Worm (Caenorhabditis elegans) whole organism, L4 larva: ENCODE data around the gene ampd-1.

Experiments
- F26F4.8 ChIP-seq: fragments of 200-800 bp; sonication (Bioruptor generic); conservative IDR thresholded peaks from 2 replicates; pipeline ENCODE4 v1.3.6; 2022; ENCODE audit warnings: missing genetic modification characterization, missing compliant biosample characterization
- F37D6.2 ChIP-seq: sonication (generic microtip); optimal IDR thresholded peaks from 2 replicates; lab custom pipeline; 2016; ENCODE audit warnings: mild to moderate bottlenecking, missing genetic modification characterization, missing compliant biosample characterization
- F44E2.7 ChIP-seq: fragments of 200-800 bp; sonication (Bioruptor generic); IDR thresholded peaks from 2 replicates; pipeline ENCODE4 v2.1.2; 2022; ENCODE audit warnings: missing genetic modification characterization, missing compliant biosample characterization
- T20F7.1 ChIP-seq: fragments of 200-800 bp; sonication (Bioruptor generic); optimal IDR thresholded peaks from 2 replicates; lab custom pipeline; 2018; ENCODE audit warnings: mild to moderate bottlenecking, missing genetic modification characterization, missing compliant biosample characterization
- T26A8.4 ChIP-seq: fragments of 200-800 bp; sonication (Bioruptor generic); IDR thresholded peaks from 2 replicates; pipeline ENCODE4 v1.3.6; 2022; ENCODE audit warnings: missing genetic modification characterization, missing compliant biosample characterization
- Y48G9A.11 ChIP-seq: fragments of 200-800 bp; sonication (Bioruptor generic); IDR thresholded peaks from 2 replicates; pipeline ENCODE4 v1.3.6; 2022; ENCODE audit warnings: missing genetic modification reagents, missing genetic modification characterization, missing compliant biosample characterization
- ZK337.2 ChIP-seq: fragments of 200-800 bp; sonication (Bioruptor generic); IDR thresholded peaks from 2 replicates; pipeline ENCODE4 v1.3.6; 2022; ENCODE audit warnings: missing genetic modification reagents, missing genetic modification characterization, missing compliant biosample characterization
- aha-1 ChIP-seq: fragments of 150-350 bp; peaks from one replicate; lab custom pipeline; 2014; ENCODE audit warnings: missing biosample characterization, missing genetic modification characterization
- aly-2 ChIP-seq: sonication (generic microtip); optimal IDR thresholded peaks from 2 replicates; lab custom pipeline; 2018; ENCODE audit warnings: missing biosample characterization, missing genetic modification characterization
- ama-1 ChIP-seq: fragments of 150-350 bp; optimal IDR thresholded peaks from 2 replicates; lab custom pipeline; 2014; ENCODE audit warnings: inconsistent platforms, mixed read lengths
- attf-4 ChIP-seq: sonication (generic microtip); optimal IDR thresholded peaks from 3 replicates; lab custom pipeline; 2017; ENCODE audit warnings: missing biosample characterization, missing genetic modification characterization
- ceh-32 ChIP-seq: sonication (generic microtip); optimal IDR thresholded peaks from 2 replicates; lab custom pipeline; 2016; ENCODE audit warnings: mild to moderate bottlenecking, missing genetic modification characterization, missing compliant biosample characterization; ENCODE audit not compliant: poor library complexity
- ceh-44 ChIP-seq: fragments of 200-800 bp; sonication (Bioruptor generic); IDR thresholded peaks from 2 replicates; pipeline ENCODE4 v1.3.6; 2022; ENCODE audit warnings: missing genetic modification reagents, missing genetic modification characterization, missing compliant biosample characterization
- ctbp-1 ChIP-seq: fragments of 200-800 bp; sonication (Bioruptor generic); IDR thresholded peaks from 2 replicates; pipeline ENCODE4 v1.3.6; 2022; ENCODE audit warnings: missing genetic modification reagents, missing genetic modification characterization, missing compliant biosample characterization
- daf-12 ChIP-seq: fragments of 150-350 bp; optimal IDR thresholded peaks from 2 replicates; lab custom pipeline; 2014; ENCODE audit warnings: missing biosample characterization, missing genetic modification reagents, missing genetic modification characterization
- dmd-8 ChIP-seq: fragments of 200-800 bp; sonication (Bioruptor generic); IDR thresholded peaks from 2 replicates; pipeline ENCODE4 v1.3.6; 2022; ENCODE audit warnings: missing genetic modification characterization, missing compliant biosample characterization
- egl-27 ChIP-seq: sonication (generic microtip); optimal IDR thresholded peaks from 3 replicates; lab custom pipeline; 2017; ENCODE audit warnings: missing biosample characterization, missing genetic modification reagents, missing genetic modification characterization
- fkh-10 ChIP-seq: fragments of 150-350 bp; optimal IDR thresholded peaks from 2 replicates; lab custom pipeline; 2014; ENCODE audit warnings: missing biosample characterization, missing genetic modification reagents, missing genetic modification characterization
- fos-1 ChIP-seq: fragments of 150-350 bp; optimal IDR thresholded peaks from 2 replicates; lab custom pipeline; 2014; ENCODE audit warnings: missing biosample characterization, missing genetic modification characterization
- gei-8 ChIP-seq: fragments of 200-800 bp; sonication (Bioruptor generic); optimal IDR thresholded peaks from 2 replicates; lab custom pipeline; 2018; ENCODE audit warnings: mild to moderate bottlenecking, missing genetic modification characterization, missing compliant biosample characterization
- hif-1 ChIP-seq, 2 experiments: sonication (generic microtip); optimal IDR thresholded peaks; 2 replicates each; lab custom pipeline; 2016 to 2017; ENCODE audit warnings: missing compliant biosample characterization in 2 of 2, missing genetic modification characterization in 2 of 2, missing genetic modification reagents in 2 of 2, missing genotype in 2 of 2, mild to moderate bottlenecking in 1 of 2
- hlh-11 ChIP-seq: fragments of 200-800 bp; sonication (Bioruptor generic); optimal IDR thresholded peaks from 2 replicates; lab custom pipeline; 2018; ENCODE audit warnings: mild to moderate bottlenecking, missing genetic modification characterization, missing compliant biosample characterization
- hlh-30 ChIP-seq: sonication (generic microtip); optimal IDR thresholded peaks from 2 replicates; lab custom pipeline; 2017; ENCODE audit warnings: antibody characterized with exemption, mild to moderate bottlenecking, missing genetic modification characterization, missing compliant biosample characterization; ENCODE audit not compliant: insufficient read depth
- jun-1 ChIP-seq: fragments of 150-350 bp; optimal IDR thresholded peaks from 2 replicates; lab custom pipeline; 2014; ENCODE audit warnings: missing biosample characterization, missing genetic modification reagents, missing genetic modification characterization
- lim-7 ChIP-seq: fragments of 200-800 bp; sonication (Bioruptor generic); IDR thresholded peaks from 2 replicates; pipeline ENCODE4 v1.3.6; 2022; ENCODE audit warnings: missing genetic modification characterization, missing compliant biosample characterization
- lir-3 ChIP-seq: sonication (generic microtip); optimal IDR thresholded peaks from 2 replicates; lab custom pipeline; 2016; ENCODE audit warnings: mild to moderate bottlenecking, missing genetic modification characterization, missing compliant biosample characterization
- lsy-2 ChIP-seq, 2 experiments: fragments of 150-350 bp in 1 of 2; sonication (generic microtip) in 1 of 2; optimal IDR thresholded peaks; 2 replicates each; lab custom pipeline; 2014 to 2017; ENCODE audit warnings: missing biosample characterization in 2 of 2, missing genetic modification characterization in 2 of 2
- mep-1 ChIP-seq: fragments of 150-350 bp; sonication (generic microtip); optimal IDR thresholded peaks from 3 replicates; lab custom pipeline; 2014; ENCODE audit warnings: missing biosample characterization, missing genetic modification characterization
- nhr-102 ChIP-seq: sonication (generic microtip); optimal IDR thresholded peaks from 2 replicates; lab custom pipeline; 2016; ENCODE audit warnings: mild to moderate bottlenecking, missing genetic modification characterization, moderate library complexity, missing compliant biosample characterization
- nhr-11 ChIP-seq: fragments of 150-350 bp; optimal IDR thresholded peaks from 2 replicates; lab custom pipeline; 2014; ENCODE audit warnings: missing biosample characterization, missing genetic modification characterization
- nhr-237 ChIP-seq: sonication (generic microtip); optimal IDR thresholded peaks from 2 replicates; lab custom pipeline; 2017; ENCODE audit warnings: missing biosample characterization, missing genetic modification characterization
- nhr-28 ChIP-seq: fragments of 150-350 bp; optimal IDR thresholded peaks from 2 replicates; lab custom pipeline; 2014; ENCODE audit warnings: missing biosample characterization, missing genetic modification characterization
- nhr-42 ChIP-seq: fragments of 200-800 bp; sonication (Bioruptor generic); IDR thresholded peaks from 2 replicates; pipeline ENCODE4 v1.3.6; 2022; ENCODE audit warnings: missing genetic modification characterization, missing compliant biosample characterization
- nhr-48 ChIP-seq: sonication (generic microtip); optimal IDR thresholded peaks from 2 replicates; lab custom pipeline; 2016; ENCODE audit warnings: mild to moderate bottlenecking, missing genetic modification characterization, missing compliant biosample characterization
- php-3 ChIP-seq: fragments of 200-800 bp; sonication (Bioruptor generic); IDR thresholded peaks from 2 replicates; pipeline ENCODE4 v1.3.6; 2022; ENCODE audit warnings: missing genetic modification reagents, missing genetic modification characterization, missing compliant biosample characterization
- sdz-12 ChIP-seq: fragments of 200-800 bp; sonication (Bioruptor generic); optimal IDR thresholded peaks from 2 replicates; lab custom pipeline; 2018; ENCODE audit warnings: mild to moderate bottlenecking, missing genetic modification characterization, missing compliant biosample characterization
- snpc-1.2 ChIP-seq: fragments of 200-800 bp; sonication (Bioruptor generic); IDR thresholded peaks from 2 replicates; pipeline ENCODE4 v1.3.6; 2022; ENCODE audit warnings: missing genetic modification reagents, missing genetic modification characterization, missing compliant biosample characterization
- spr-1 ChIP-seq: sonication (generic microtip); optimal IDR thresholded peaks from 2 replicates; lab custom pipeline; 2016; ENCODE audit warnings: mild to moderate bottlenecking, missing genetic modification characterization, missing compliant biosample characterization
- unc-130 ChIP-seq: sonication (generic microtip); optimal IDR thresholded peaks from 2 replicates; lab custom pipeline; 2016; ENCODE audit warnings: missing genetic modification reagents, missing genetic modification characterization, missing compliant biosample characterization
- zfp-2 ChIP-seq: sonication (generic microtip); optimal IDR thresholded peaks from 2 replicates; lab custom pipeline; 2016; ENCODE audit warnings: mild to moderate bottlenecking, missing genetic modification characterization, missing compliant biosample characterization
- ztf-11 ChIP-seq: fragments of 150-350 bp; optimal IDR thresholded peaks from 2 replicates; lab custom pipeline; 2014; ENCODE audit warnings: missing biosample characterization, missing genetic modification characterization
- ztf-7 ChIP-seq: fragments of 150-350 bp; optimal IDR thresholded peaks from 2 replicates; lab custom pipeline; 2014; ENCODE audit warnings: missing biosample characterization, missing genetic modification characterization

The ampd-1 gene

ce11 chrII:5191766-5192165 is 11.4 kb upstream of the ampd-1 start (continued):
- TF ChIP-seq snpc-1.2 (GFP tag; lab: Robert Waterston, UW): no peak
- peak; percentile 81 for TF ChIP-seq nhr-28 (tag; lab: Kevin White, UChicago)
- TF ChIP-seq fos-1 (tag; lab: Kevin White, UChicago): no peak
- no peak for TF ChIP-seq hlh-30 (tag; lab: Kevin White, UChicago)
- no peak for TF ChIP-seq lsy-2 (tag; optimal IDR thresholded peaks at IDR 0.05; lab: Kevin White, UChicago)
- TF ChIP-seq attf-4 (tag; lab: Kevin White, UChicago): no peak

- TF ChIP-seq egl-27 (no peak), F26F4.8 (no peak), lir-3 (tag; lab: Kevin White, UChicago) (no peak), zfp-2 (tag; lab: Kevin White, UChicago) (no peak), snpc-1.2 (GFP tag; lab: Robert Waterston, UW) (no peak), dmd-8 (GFP tag; lab: Robert Waterston, UW) (no peak), attf-4 (tag; lab: Kevin White, UChicago) (no peak), aly-2 (no peak), unc-130 (GFP tag; lab: Kevin White, UChicago) (no peak), nhr-102 (no peak), hlh-11 (no peak), aha-1 (tag; lab: Kevin White, UChicago) (no peak), jun-1 (no peak), daf-12 (tag; lab: Kevin White, UChicago) (no peak), T20F7.1 (GFP tag; lab: Kevin White, UChicago) (no peak)
Observed at ce11 chrII:5194066-5194465, 9.1 kb upstream of the ampd-1 start, which contains the start of gene msp-49. Gene msp-49, plus strand, starts transcription at chrII:5194366.

ce11 chrII:5195504-5195903 is 7.6 kb upstream of the ampd-1 start, which contains the start of gene C34F11.5:
Gene C34F11.5, plus strand, starts transcription at chrII:5195804.
- TF ChIP-seq gei-8 (GFP tag; lab: Kevin White, UChicago) (no peak), php-3 (GFP tag; lab: Robert Waterston, UW) (no peak), nhr-237 (tag; lab: Kevin White, UChicago) (no peak), ztf-11 (tag; lab: Kevin White, UChicago) (no peak), nhr-102 (no peak), ztf-7 (tag; lab: Kevin White, UChicago) (no peak), mep-1 (no peak), Y48G9A.11 (GFP tag; lab: Robert Waterston, UW) (no peak), lim-7 (GFP tag; lab: Robert Waterston, UW) (no peak), nhr-11 (no peak), ama-1 (lab: Kevin White, UChicago) (no peak), hlh-30 (tag; lab: Kevin White, UChicago) (no peak), nhr-42 (GFP tag; lab: Robert Waterston, UW) (no peak), hif-1 (tag; optimal IDR thresholded peaks at IDR 0.05; lab: Kevin White, UChicago) (no peak), fos-1 (tag; lab: Kevin White, UChicago) (no peak), T20F7.1 (GFP tag; lab: Kevin White, UChicago) (no peak), F44E2.7 (GFP tag; lab: Robert Waterston, UW) (no peak), ZK337.2 (GFP tag; lab: Robert Waterston, UW) (no peak)

- TF ChIP-seq F37D6.2: no peak
- TF ChIP-seq fkh-10: no peak
- TF ChIP-seq ceh-32 (tag; lab: Kevin White, UChicago): no peak
- TF ChIP-seq snpc-1.2 (GFP tag; lab: Robert Waterston, UW): no peak
- no peak for TF ChIP-seq lsy-2 (tag; optimal IDR thresholded peaks at IDR 0.05; lab: Kevin White, UChicago)
- no peak for TF ChIP-seq sdz-12 (GFP tag; lab: Kevin White, UChicago)
- no peak for TF ChIP-seq hlh-11
- TF ChIP-seq ctbp-1 (GFP tag; lab: Robert Waterston, UW): no peak
- no peak for TF ChIP-seq ceh-44 (GFP tag; lab: Robert Waterston, UW)
- TF ChIP-seq lim-7 (GFP tag; lab: Robert Waterston, UW): no peak
- TF ChIP-seq T26A8.4: no peak
- TF ChIP-seq nhr-48 (tag; lab: Kevin White, UChicago): no peak
- TF ChIP-seq nhr-237 (tag; lab: Kevin White, UChicago): no peak
- TF ChIP-seq spr-1 (tag; lab: Kevin White, UChicago): no peak
Observed at ce11 chrII:5199497-5199896, 3.6 kb upstream of the ampd-1 start, which contains the start of gene msp-50. Gene msp-50, plus strand, starts transcription at chrII:5199797.
